Fruit fly (Drosophila melanogaster) whole organism, wandering third instar larva: Measurements from ENCODE around the gene rdx.

Experiments used
- CG32264 ChIP-seq: fragments of 200-800 bp; sonication (Bioruptor generic); optimal IDR thresholded peaks from 2 replicates; lab custom pipeline; 2016; ENCODE audit warnings: missing biosample characterization, missing genetic modification characterization
- N ChIP-seq: fragments of >200 bp; optimal IDR thresholded peaks from 2 replicates; lab custom pipeline; 2018; ENCODE audit warnings: missing biosample characterization, missing external identifiers, missing genetic modification characterization

DNA sequence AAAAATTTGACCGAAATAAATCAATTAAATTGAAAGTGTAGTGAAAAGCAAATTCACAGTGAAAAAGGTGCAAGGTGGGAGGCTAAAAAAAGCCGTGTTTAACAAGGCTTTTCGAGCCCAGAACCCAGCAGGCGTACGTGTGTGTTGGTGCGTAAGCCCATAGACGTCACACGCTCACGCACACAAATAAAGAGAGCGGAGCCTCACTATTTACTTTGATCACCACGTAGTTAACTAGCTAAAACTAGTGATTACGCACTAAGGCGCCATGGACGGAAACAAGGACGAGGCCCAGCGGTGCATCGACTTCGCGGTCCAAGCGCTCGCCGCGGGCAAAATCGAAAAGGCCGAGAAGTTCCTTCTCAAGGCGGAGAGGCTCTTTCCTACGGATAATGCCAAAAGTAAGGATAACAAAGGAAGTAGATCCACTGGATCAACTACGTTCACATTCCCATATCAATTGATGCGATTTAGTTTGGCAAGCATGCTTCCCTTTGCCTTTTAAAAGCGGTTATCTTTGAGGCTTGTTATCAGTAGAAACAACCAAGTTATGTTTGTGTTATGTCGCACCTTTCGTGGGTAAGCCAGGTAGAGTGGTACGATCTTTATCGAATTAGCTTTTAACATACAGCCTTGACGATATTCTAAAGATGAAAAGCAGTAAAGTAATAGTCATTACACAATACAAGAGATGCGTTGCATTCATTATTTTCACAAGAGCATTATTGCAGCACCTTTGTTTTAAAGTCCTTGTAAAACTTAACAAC lies 748 bp upstream of the rdx start:
- no peak for TF ChIP-seq CG32264 (GFP tag; lab: Kevin White, UChicago)
- TF ChIP-seq N (GFP tag; lab: Kevin White, UChicago) = no peak
